Fruit fly (Drosophila melanogaster) S2 (cell line): ENCODE data around the gene mRpL1.

Source experiments
- CG8478 ChIP-seq: fragments of >200 bp; optimal IDR thresholded peaks from 2 replicates; lab custom pipeline; 2018
- CTCF ChIP-seq, 2 experiments: fragments of >200 bp; optimal IDR thresholded peaks; 2 replicates each; lab custom pipeline; 2018

mRpL1 gene

dm6 chr3R:8343251-8343744, 42.1 kb downstream of the mRpL1 start, which contains the start of the genes PNKP and COX7AL:
PNKP (minus strand) TSS chr3R:8343516.
COX7AL (plus strand) TSS chr3R:8343669.
- no peak for TF ChIP-seq CG8478 (lab: Kevin White, UChicago)

- no peak for TF ChIP-seq CTCF (optimal IDR thresholded peaks at IDR 0.05; lab: Kevin White, UChicago)
- TF ChIP-seq CG8478 (lab: Kevin White, UChicago), result no peak
Observed at dm6 chr3R:8344174-8344573, 42.9 kb downstream of the mRpL1 start, which contains the start of gene DppIII. DppIII (plus strand) TSS chr3R:8344400.

dm6 chr3R:8347279-8347678, 46.0 kb downstream of the mRpL1 start, which contains the start of gene CG7352:
CG7352 (plus strand) TSS chr3R:8347579.
- no peak for TF ChIP-seq CG8478 (lab: Kevin White, UChicago)

- no peak for TF ChIP-seq CG8478 (lab: Kevin White, UChicago)
- no peak for TF ChIP-seq CTCF (optimal IDR thresholded peaks at IDR 0.05; lab: Kevin White, UChicago)
Observed at dm6 chr3R:8347835-8348234, 46.6 kb downstream of the mRpL1 start.

dm6 chr3R:8349106-8349448, 47.8 kb downstream of the mRpL1 start:
- TF ChIP-seq CTCF (optimal IDR thresholded peaks at IDR 0.05; lab: Kevin White, UChicago), result no peak
- no peak for TF ChIP-seq CG8478 (lab: Kevin White, UChicago)

- TF ChIP-seq CTCF (optimal IDR thresholded peaks at IDR 0.05; lab: Kevin White, UChicago), result no peak
- no peak for TF ChIP-seq CG8478 (lab: Kevin White, UChicago)
Observed at dm6 chr3R:8349449-8350115, 48.3 kb downstream of the mRpL1 start, which contains the start of gene Atg13. Atg13 (plus strand) TSS chr3R:8349815.
